Fruit fly (Drosophila melanogaster) whole organism: ENCODE data around the gene MBD-R2.

Experiments
- CG8478 ChIP-seq: fragments of >200 bp; optimal IDR thresholded peaks from 2 replicates; lab custom pipeline; 2018; ENCODE audit warnings: inconsistent platforms
- Dll ChIP-seq: fragments of >200 bp; optimal IDR thresholded peaks from 2 replicates; lab custom pipeline; 2017
- EcR ChIP-seq, 2 experiments: fragments of >200 bp; optimal IDR thresholded peaks; 2 replicates each; lab custom pipeline; 2017; ENCODE audit warnings: missing biosample characterization in 2 of 2, missing genetic modification characterization in 2 of 2, missing genetic modification reagents in 2 of 2
- pan ChIP-seq: fragments of >200 bp; optimal IDR thresholded peaks from 2 replicates; lab custom pipeline; 2017
- psq ChIP-seq: fragments of >200 bp; optimal IDR thresholded peaks from 2 replicates; lab custom pipeline; 2017
- usp ChIP-seq: fragments of >200 bp; optimal IDR thresholded peaks from 2 replicates; lab custom pipeline; 2017; ENCODE audit warnings: missing biosample characterization, missing genetic modification characterization, mixed read lengths

Gene MBD-R2

DNA sequence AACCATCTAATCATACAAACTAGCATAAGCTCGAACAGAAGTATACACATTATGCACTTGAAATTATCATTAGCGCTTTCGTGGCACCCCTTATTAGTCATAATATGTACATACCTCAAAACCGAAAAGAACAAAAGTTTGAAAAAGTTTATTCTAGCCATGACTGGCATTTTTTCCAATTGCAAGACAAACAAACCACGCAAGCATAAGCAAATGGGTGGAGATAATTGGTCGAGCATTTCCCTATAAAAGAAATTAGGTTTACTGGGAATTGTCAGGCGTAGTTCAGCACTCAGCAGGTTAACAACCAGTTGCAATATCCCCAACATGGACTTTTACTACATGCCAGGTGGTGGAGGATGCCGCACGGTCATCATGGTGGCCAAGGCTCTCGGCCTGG, 15.6 kb upstream of the MBD-R2 start, which contains the start of gene GstD2:
Gene GstD2 (plus strand): TSS at position 301 of the 400 bp plus-strand sequence.
- no peak for TF ChIP-seq psq
- no peak for TF ChIP-seq Dll
- no peak for TF ChIP-seq EcR (GFP tag; optimal IDR thresholded peaks at IDR 0.05; lab: Kevin White, UChicago)
- no peak for TF ChIP-seq usp
- TF ChIP-seq pan (lab: Kevin White, UChicago), result no peak
- no peak for TF ChIP-seq CG8478

- TF ChIP-seq usp, result no peak
- TF ChIP-seq EcR (GFP tag; optimal IDR thresholded peaks at IDR 0.05; lab: Kevin White, UChicago), result peak in 1 of 2 experiments; percentile 64
These were observed 14.6 kb upstream of the MBD-R2 start for dm6 chr3R:12370643-12370995.

DNA sequence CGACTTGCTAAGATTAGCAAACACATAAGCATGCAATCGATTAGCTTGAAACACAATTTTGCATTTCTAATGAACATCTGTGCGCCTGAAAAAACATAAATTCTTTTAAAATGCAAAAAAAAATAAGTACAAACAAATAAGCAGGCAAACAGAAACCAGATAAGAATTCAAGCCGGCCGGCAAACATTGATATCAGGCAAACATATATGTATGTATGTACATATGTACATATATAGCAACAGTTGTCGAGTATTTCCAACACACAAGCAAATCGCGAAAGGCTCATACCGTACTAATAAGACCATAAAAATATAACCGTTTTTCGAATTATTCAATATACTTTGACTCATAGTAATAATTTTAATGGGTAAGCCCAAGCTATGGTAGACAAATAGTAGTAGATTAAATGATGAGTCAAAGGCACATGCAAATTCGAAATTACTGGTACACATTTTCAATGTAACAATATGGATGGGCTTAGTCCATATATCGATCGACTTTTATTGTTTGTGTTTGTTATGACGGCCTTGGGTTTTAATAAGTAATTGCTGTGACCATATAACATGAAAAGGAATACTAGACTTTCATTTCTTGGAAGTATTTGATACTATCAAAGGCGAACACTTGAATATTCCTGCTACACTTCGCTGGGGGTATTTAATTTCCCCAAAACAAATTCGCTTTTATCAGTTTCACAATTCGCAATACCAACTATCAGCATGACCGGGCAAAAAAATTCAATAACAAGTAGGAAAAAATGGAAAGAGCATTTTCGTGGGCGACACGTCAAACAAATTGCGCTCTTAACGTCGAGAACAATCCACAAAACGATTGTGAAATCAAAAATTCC, 14.0 kb upstream of the MBD-R2 start:
- TF ChIP-seq EcR (GFP tag; optimal IDR thresholded peaks at IDR 0.05; lab: Kevin White, UChicago), result no peak
- TF ChIP-seq usp, result no peak
- no peak for TF ChIP-seq psq
- no peak for TF ChIP-seq CG8478
- TF ChIP-seq Dll, result no peak
- TF ChIP-seq pan (lab: Kevin White, UChicago), result no peak

- TF ChIP-seq EcR (GFP tag; optimal IDR thresholded peaks at IDR 0.05; lab: Kevin White, UChicago) (peak in 1 of 2 experiments; percentile 4), CG8478 (no peak), psq (no peak)
These were observed 13.2 kb upstream of the MBD-R2 start, which contains the start of gene GstD1 for dm6 chr3R:12369135-12369792. TSS of gene GstD1 (minus strand) at chr3R:12369268.

DNA sequence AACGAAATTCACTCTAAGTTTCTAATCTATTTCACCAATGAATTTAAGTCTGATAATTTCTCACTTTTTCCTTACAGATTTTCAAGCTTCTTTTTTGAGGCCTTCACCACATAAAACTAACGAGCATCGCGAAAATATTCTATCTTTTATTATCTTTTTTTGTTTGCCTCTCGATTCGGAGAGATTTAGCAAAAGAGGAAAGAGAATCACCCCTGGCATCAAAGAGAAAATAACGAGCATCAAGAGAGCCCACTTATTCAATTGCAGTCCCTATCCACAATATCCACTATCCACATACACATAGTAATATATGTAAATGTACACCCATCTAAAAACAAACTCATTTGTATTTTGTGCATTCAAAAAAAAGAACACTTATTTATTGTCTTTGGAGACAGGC, 11.4 kb upstream of the MBD-R2 start, which contains the start of gene GstD9:
Gene GstD9 (minus strand): TSS at position 101 of the 400 bp plus-strand sequence.
- no peak for TF ChIP-seq EcR (GFP tag; optimal IDR thresholded peaks at IDR 0.05; lab: Kevin White, UChicago)
- no peak for TF ChIP-seq Dll
- no peak for TF ChIP-seq pan (lab: Kevin White, UChicago)
- TF ChIP-seq CG8478, result no peak
- no peak for TF ChIP-seq usp
- TF ChIP-seq psq, result no peak

DNA sequence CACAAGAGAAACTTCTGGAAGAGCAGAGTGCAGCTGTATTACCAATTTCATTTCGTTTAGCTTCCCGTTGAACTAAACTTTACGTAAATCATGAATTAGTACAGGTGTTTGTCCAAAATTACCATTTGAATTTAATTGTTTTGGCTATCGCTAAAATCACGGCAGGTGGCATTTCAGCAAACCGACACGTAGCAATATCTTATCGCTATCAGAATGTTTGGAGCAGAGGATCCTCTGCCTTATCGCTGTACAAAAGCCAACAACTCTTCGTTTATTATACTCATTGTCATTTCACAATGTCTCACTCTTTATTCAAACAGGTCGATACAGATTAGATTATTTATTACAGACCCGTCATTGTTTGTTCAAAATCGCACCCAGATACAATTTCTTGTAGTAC, 9.8 kb upstream of the MBD-R2 start:
- TF ChIP-seq Dll (no peak), usp (no peak)

DNA sequence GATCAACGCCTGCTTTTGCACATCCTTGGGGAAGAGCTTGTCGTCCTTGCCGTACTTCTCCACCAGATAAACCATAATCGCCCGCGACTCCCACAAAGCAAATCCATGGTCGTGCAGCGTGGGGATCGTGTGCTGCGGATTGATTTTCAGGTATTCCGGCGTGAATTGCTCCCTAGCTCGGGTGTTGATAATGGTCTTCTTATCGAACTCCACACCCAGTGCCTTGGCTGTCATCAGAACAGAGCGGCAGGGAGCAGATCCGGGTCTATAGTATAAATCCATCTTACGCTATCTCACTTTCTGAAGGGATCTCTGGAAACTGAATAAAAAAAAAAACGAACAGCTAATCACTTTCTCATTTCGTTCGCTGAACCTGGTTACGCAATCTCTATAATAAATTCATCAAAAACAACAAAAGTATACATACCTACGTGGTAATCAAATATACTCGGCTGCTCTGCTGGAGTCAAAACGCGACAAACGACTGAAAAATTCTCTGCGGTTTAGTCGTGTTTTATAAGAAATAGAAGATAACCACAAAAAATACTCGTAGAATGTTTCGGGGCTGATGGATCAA, 9.3 kb upstream of the MBD-R2 start, which contains the start of gene GstD10:
Gene GstD10 (minus strand): TSS at position 472 of the 577 bp plus-strand sequence.
- no peak for TF ChIP-seq usp
- no peak for TF ChIP-seq pan (lab: Kevin White, UChicago)
- no peak for TF ChIP-seq psq
- TF ChIP-seq CG8478, result no peak
- TF ChIP-seq Dll, result no peak
- no peak for TF ChIP-seq EcR (GFP tag; optimal IDR thresholded peaks at IDR 0.05; lab: Kevin White, UChicago)

DNA sequence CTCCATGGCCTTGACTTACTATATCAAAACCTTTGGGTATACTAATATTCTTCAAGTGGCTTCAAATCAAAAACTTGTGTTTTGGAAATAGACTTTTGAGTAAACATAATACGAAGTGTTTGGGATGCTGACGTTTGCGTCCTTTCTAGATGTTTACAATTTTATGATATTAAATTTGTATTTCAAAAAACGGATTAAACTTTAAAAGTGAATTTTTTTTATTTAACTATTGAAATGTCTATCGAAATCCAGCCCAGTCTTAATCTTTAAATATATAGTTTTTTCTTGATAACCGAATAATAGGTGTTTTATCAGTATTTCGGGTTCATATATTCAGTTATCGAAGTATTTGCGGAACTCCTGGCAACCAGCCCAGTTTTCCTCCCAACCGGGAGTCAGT, 8.5 kb upstream of the MBD-R2 start, which contains the start of gene Tim17a1:
Gene Tim17a1 (minus strand): TSS at position 101 of the 400 bp plus-strand sequence.
- TF ChIP-seq Dll (no peak), pan (lab: Kevin White, UChicago) (no peak), psq (no peak), EcR (GFP tag; optimal IDR thresholded peaks at IDR 0.05; lab: Kevin White, UChicago) (no peak), CG8478 (no peak), usp (no peak)

- TF ChIP-seq Dll (no peak), usp (no peak), EcR (GFP tag; optimal IDR thresholded peaks at IDR 0.05; lab: Kevin White, UChicago) (no peak), psq (no peak), CG8478 (no peak), pan (lab: Kevin White, UChicago) (no peak)
These were observed 7.5 kb upstream of the MBD-R2 start for dm6 chr3R:12363544-12363943.

- TF ChIP-seq pan (lab: Kevin White, UChicago), result no peak
- TF ChIP-seq usp, result no peak
- TF ChIP-seq CG8478, result no peak
- TF ChIP-seq psq, result no peak
- TF ChIP-seq EcR (GFP tag; optimal IDR thresholded peaks at IDR 0.05; lab: Kevin White, UChicago), result no peak
- no peak for TF ChIP-seq Dll
These were observed 6.0 kb upstream of the MBD-R2 start for dm6 chr3R:12361962-12362497.

dm6 chr3R:12359837-12360236, 3.8 kb upstream of the MBD-R2 start, which contains the start of gene CG4115:
TSS of gene CG4115 (plus strand) at chr3R:12360008.
- TF ChIP-seq EcR (GFP tag; optimal IDR thresholded peaks at IDR 0.05; lab: Kevin White, UChicago) (no peak), CG8478 (no peak), pan (lab: Kevin White, UChicago) (no peak), usp (no peak)

- TF ChIP-seq psq, result no peak
- no peak for TF ChIP-seq pan (lab: Kevin White, UChicago)
- no peak for TF ChIP-seq usp
- TF ChIP-seq Dll, result no peak
- TF ChIP-seq EcR (GFP tag; optimal IDR thresholded peaks at IDR 0.05; lab: Kevin White, UChicago), result no peak
These were observed 4.1 kb downstream of the MBD-R2 start, which contains the start of gene CG10041 for dm6 chr3R:12352003-12352402. TSS of gene CG10041 (minus strand) at chr3R:12352103.

dm6 chr3R:12350497-12350896, 5.6 kb downstream of the MBD-R2 start, which contains the start of gene CG10038:
TSS of gene CG10038 (minus strand) at chr3R:12350644.
- no peak for TF ChIP-seq EcR (GFP tag; optimal IDR thresholded peaks at IDR 0.05; lab: Kevin White, UChicago)
